Worm (Caenorhabditis elegans) whole organism, young adult: ENCODE data around the gene oig-8.
A peak's percentile ranks its signal among the peaks of the same experiment; 100 is the strongest.

ENCODE experiments used
- B0019.2 ChIP-seq: fragments of 200-800 bp; sonication (Bioruptor generic); conservative IDR thresholded peaks from 2 replicates; pipeline ENCODE4 v1.3.6; 2022; ENCODE audit warnings: missing genetic modification reagents, missing genetic modification characterization, missing compliant biosample characterization
- C17E4.6 ChIP-seq: fragments of 200-800 bp; sonication (Bioruptor generic); IDR thresholded peaks from 2 replicates; pipeline ENCODE4 v1.3.6; 2022; ENCODE audit warnings: missing genetic modification reagents, missing genetic modification characterization, missing compliant biosample characterization
- F10E7.11 ChIP-seq: sonication (generic microtip); optimal IDR thresholded peaks from 2 replicates; lab custom pipeline; 2017; ENCODE audit warnings: mild to moderate bottlenecking, missing genetic modification characterization, moderate library complexity, missing compliant biosample characterization
- F49E8.2 ChIP-seq: sonication (generic microtip); optimal IDR thresholded peaks from 3 replicates; lab custom pipeline; 2017; ENCODE audit warnings: missing genetic modification characterization, mild to moderate bottlenecking, missing compliant biosample characterization, antibody characterized with exemption, moderate library complexity; ENCODE audit not compliant: insufficient read depth
- F52B5.7 ChIP-seq: sonication (generic microtip); optimal IDR thresholded peaks from 2 replicates; lab custom pipeline; 2016; ENCODE audit warnings: mild to moderate bottlenecking, missing genetic modification characterization, missing compliant biosample characterization
- K12H6.12 ChIP-seq: fragments of 200-800 bp; sonication (Bioruptor generic); optimal IDR thresholded peaks from 2 replicates; lab custom pipeline; 2018; ENCODE audit warnings: mild to moderate bottlenecking, missing genetic modification characterization, missing compliant biosample characterization
- T26A5.8 ChIP-seq: sonication (generic microtip); optimal IDR thresholded peaks from 2 replicates; lab custom pipeline; 2016; ENCODE audit warnings: missing genetic modification characterization, missing compliant biosample characterization
- Y56A3A.18 ChIP-seq: fragments of 200-800 bp; sonication (Bioruptor generic); IDR thresholded peaks from 2 replicates; pipeline ENCODE4 v1.3.6; 2022; ENCODE audit warnings: missing genetic modification reagents, missing genetic modification characterization, missing compliant biosample characterization
- aptf-2 ChIP-seq: fragments of 200-800 bp; sonication (Bioruptor generic); conservative IDR thresholded peaks from 2 replicates; pipeline ENCODE4 v1.3.6; 2022; ENCODE audit warnings: missing genetic modification reagents, missing genetic modification characterization, missing compliant biosample characterization
- attf-3 ChIP-seq: fragments of 200-800 bp; sonication (Bioruptor generic); conservative IDR thresholded peaks from 2 replicates; pipeline ENCODE4 v1.3.6; 2022; ENCODE audit warnings: missing genetic modification reagents, missing genetic modification characterization, missing compliant biosample characterization
- attf-5 ChIP-seq: fragments of 200-800 bp; sonication (Bioruptor generic); optimal IDR thresholded peaks from 2 replicates; lab custom pipeline; 2018; ENCODE audit warnings: mild to moderate bottlenecking, missing genetic modification characterization, missing compliant biosample characterization
- cebp-1 ChIP-seq, 2 experiments: fragments of 200-800 bp in 1 of 2; sonication (Bioruptor generic) in 1 of 2; sonication (generic microtip) in 1 of 2; IDR thresholded peaks in 1 of 2; optimal IDR thresholded peaks in 1 of 2; 2 replicates each; pipeline versions ENCODE4 v1.3.6 to Lab custom; 2017 to 2022; ENCODE audit warnings: missing compliant biosample characterization in 2 of 2, missing genetic modification characterization in 2 of 2, mild to moderate bottlenecking in 1 of 2, missing genetic modification reagents in 1 of 2, moderate library complexity in 1 of 2
- ceh-100 ChIP-seq: fragments of 200-800 bp; sonication (Bioruptor generic); IDR thresholded peaks from 2 replicates; pipeline ENCODE4 v1.3.6; 2022; ENCODE audit warnings: missing genetic modification reagents, missing genetic modification characterization, missing compliant biosample characterization
- ceh-79 ChIP-seq: sonication (generic microtip); optimal IDR thresholded peaks from 2 replicates; lab custom pipeline; 2017; ENCODE audit warnings: mild to moderate bottlenecking, missing genetic modification characterization, missing compliant biosample characterization
- die-1 ChIP-seq: sonication (generic microtip); optimal IDR thresholded peaks from 2 replicates; lab custom pipeline; 2016; ENCODE audit warnings: missing genotype, mild to moderate bottlenecking, missing genetic modification characterization, missing compliant biosample characterization
- dox-1 ChIP-seq: fragments of 200-800 bp; sonication (Bioruptor generic); IDR thresholded peaks from 2 replicates; pipeline ENCODE4 v1.3.6; 2022; ENCODE audit warnings: missing genetic modification reagents, missing genetic modification characterization, missing compliant biosample characterization
- dpff-1 ChIP-seq: sonication (generic microtip); optimal IDR thresholded peaks from 2 replicates; lab custom pipeline; 2017; ENCODE audit warnings: mild to moderate bottlenecking, missing genetic modification characterization, missing compliant biosample characterization
- egrh-3 ChIP-seq: fragments of 200-800 bp; sonication (Bioruptor generic); IDR thresholded peaks from 2 replicates; pipeline ENCODE4 v1.3.6; 2022; ENCODE audit warnings: missing genetic modification reagents, missing genetic modification characterization, missing compliant biosample characterization
- fkh-3 ChIP-seq: sonication (generic microtip); optimal IDR thresholded peaks from 2 replicates; lab custom pipeline; 2016; ENCODE audit warnings: mild to moderate bottlenecking, missing genetic modification characterization, missing compliant biosample characterization
- him-1 ChIP-seq: sonication (generic microtip); optimal IDR thresholded peaks from 2 replicates; lab custom pipeline; 2016; ENCODE audit warnings: missing genotype, missing genetic modification reagents, missing genetic modification characterization, missing compliant biosample characterization
- hlh-12 ChIP-seq: sonication (generic microtip); optimal IDR thresholded peaks from 2 replicates; lab custom pipeline; 2016; ENCODE audit warnings: missing genetic modification characterization, missing compliant biosample characterization
- hmg-1.2 ChIP-seq: fragments of 200-800 bp; sonication (Bioruptor generic); IDR thresholded peaks from 2 replicates; pipeline ENCODE4 v1.3.6; 2022; ENCODE audit warnings: missing genetic modification reagents, missing genetic modification characterization, missing compliant biosample characterization
- lin-35 ChIP-seq, 3 experiments: fragments of 150-350 bp in 2 of 3; sonication (generic microtip) in 1 of 3; optimal IDR thresholded peaks; 2 replicates each; lab custom pipeline; 2014 to 2018; ENCODE audit warnings: missing biosample characterization in 3 of 3, missing genetic modification characterization in 3 of 3, missing genetic modification reagents in 3 of 3
- lin-40 ChIP-seq: sonication (generic microtip); optimal IDR thresholded peaks from 2 replicates; lab custom pipeline; 2016; ENCODE audit warnings: missing genetic modification characterization, mild to moderate bottlenecking, missing compliant biosample characterization, missing genotype, missing genetic modification reagents
- madf-3 ChIP-seq: fragments of 200-800 bp; sonication (Bioruptor generic); IDR thresholded peaks from 2 replicates; pipeline ENCODE4 v1.3.6; 2022; ENCODE audit warnings: missing genetic modification reagents, missing genetic modification characterization, missing compliant biosample characterization
- madf-6 ChIP-seq: fragments of 200-800 bp; sonication (Bioruptor generic); IDR thresholded peaks from 2 replicates; pipeline ENCODE4 v1.3.6; 2022; ENCODE audit warnings: missing genetic modification reagents, missing genetic modification characterization, missing compliant biosample characterization
- mel-28 ChIP-seq: sonication (generic microtip); optimal IDR thresholded peaks from 2 replicates; lab custom pipeline; 2016; ENCODE audit warnings: borderline replicate concordance, mild to moderate bottlenecking, missing genetic modification characterization, missing compliant biosample characterization
- nhr-80 ChIP-seq: sonication (generic microtip); optimal IDR thresholded peaks from 2 replicates; lab custom pipeline; 2016; ENCODE audit warnings: missing genetic modification characterization, missing compliant biosample characterization
- nhr-90 ChIP-seq: sonication (generic microtip); optimal IDR thresholded peaks from 2 replicates; lab custom pipeline; 2016; ENCODE audit warnings: missing genotype, mild to moderate bottlenecking, missing genetic modification characterization, missing compliant biosample characterization
- rpc-1 ChIP-seq, 2 experiments: fragments of 150-350 bp in 1 of 2; sonication (generic microtip) in 1 of 2; optimal IDR thresholded peaks; 2 replicates each; lab custom pipeline; 2014 to 2018; ENCODE audit warnings: missing biosample characterization in 1 of 2, missing genetic modification characterization in 1 of 2, missing genetic modification reagents in 1 of 2, missing genotype in 1 of 2
- sea-2 ChIP-seq: fragments of 200-800 bp; sonication (Bioruptor generic); IDR thresholded peaks from 2 replicates; pipeline ENCODE4 v1.3.6; 2022; ENCODE audit warnings: missing genetic modification characterization, missing compliant biosample characterization
- snpc-3.4 ChIP-seq: sonication (generic microtip); optimal IDR thresholded peaks from 2 replicates; lab custom pipeline; 2017; ENCODE audit warnings: missing genetic modification characterization, mild to moderate bottlenecking, missing compliant biosample characterization, antibody characterized with exemption, moderate library complexity, missing genotype, missing genetic modification reagents
- tbx-9 ChIP-seq: sonication (generic microtip); optimal IDR thresholded peaks from 2 replicates; lab custom pipeline; 2016; ENCODE audit warnings: borderline replicate concordance, missing genetic modification characterization, inconsistent platforms, missing compliant biosample characterization
- unc-130 ChIP-seq: sonication (generic microtip); optimal IDR thresholded peaks from 2 replicates; lab custom pipeline; 2016; ENCODE audit warnings: missing genetic modification reagents, missing genetic modification characterization, missing compliant biosample characterization
- unc-62 ChIP-seq: fragments of 150-350 bp; optimal IDR thresholded peaks from 2 replicates; lab custom pipeline; 2014; ENCODE audit warnings: missing biosample characterization, missing genetic modification reagents, missing genetic modification characterization
- zfh-2 ChIP-seq: fragments of 200-800 bp; sonication (Bioruptor generic); conservative IDR thresholded peaks from 2 replicates; pipeline ENCODE4 v1.3.6; 2022; ENCODE audit warnings: missing genetic modification reagents, missing genetic modification characterization, missing compliant biosample characterization
- ztf-18 ChIP-seq: sonication (generic microtip); optimal IDR thresholded peaks from 2 replicates; lab custom pipeline; 2016; ENCODE audit warnings: missing genotype, mild to moderate bottlenecking, missing genetic modification characterization, missing compliant biosample characterization
- ztf-26 ChIP-seq: sonication (generic microtip); optimal IDR thresholded peaks from 2 replicates; lab custom pipeline; 2017; ENCODE audit warnings: missing genetic modification characterization, missing compliant biosample characterization
- ztf-28 ChIP-seq: fragments of 200-800 bp; sonication (Bioruptor generic); IDR thresholded peaks from 2 replicates; pipeline ENCODE4 v1.3.6; 2022; ENCODE audit warnings: missing genetic modification reagents, missing genetic modification characterization, missing compliant biosample characterization
- ztf-3 ChIP-seq: fragments of 200-800 bp; sonication (Bioruptor generic); optimal IDR thresholded peaks from 2 replicates; lab custom pipeline; 2018; ENCODE audit warnings: mild to moderate bottlenecking, missing genetic modification characterization, missing compliant biosample characterization

oig-8 gene

DNA sequence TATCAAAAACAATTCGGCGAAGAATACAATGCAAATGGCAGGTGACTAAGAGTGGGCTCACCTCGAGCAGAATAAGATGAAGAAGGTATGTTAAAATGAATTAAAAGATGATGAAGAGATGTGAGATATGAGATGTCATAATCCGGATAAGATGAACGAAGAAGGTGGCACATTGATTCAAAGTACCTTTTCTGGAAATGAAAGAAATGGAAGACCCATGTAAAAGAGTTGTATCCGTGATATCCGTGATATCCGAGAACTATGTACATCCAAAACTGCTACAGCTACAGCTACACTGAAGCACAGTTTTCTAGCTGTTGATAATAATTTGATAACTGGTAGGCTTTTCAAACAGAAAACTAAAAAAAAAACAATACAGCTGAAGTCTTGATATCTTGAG lies at the start of gene oig-8:
TSS of gene oig-8 (minus strand) at position 101 of the 400 bp plus-strand sequence.
- TF ChIP-seq dpff-1 (tag; lab: Kevin White, UChicago) (no peak), ztf-3 (GFP tag; lab: Kevin White, UChicago) (no peak), snpc-3.4 (tag; lab: Kevin White, UChicago) (no peak), hlh-12 (tag; lab: Kevin White, UChicago) (no peak), F52B5.7 (no peak), him-1 (tag; lab: Kevin White, UChicago) (no peak), F49E8.2 (no peak), lin-35 (GFP tag; optimal IDR thresholded peaks at IDR 0.05; lab: Kevin White, UChicago) (no peak), die-1 (tag; lab: Kevin White, UChicago) (no peak), ceh-100 (GFP tag; lab: Robert Waterston, UW) (no peak), Y56A3A.18 (GFP tag; lab: Robert Waterston, UW) (no peak), T26A5.8 (tag; lab: Kevin White, UChicago) (no peak), tbx-9 (no peak), attf-5 (GFP tag; lab: Kevin White, UChicago) (no peak)

ce11 chrII:6695388-6695787 lies 46.5 kb upstream of the oig-8 start, which contains the start of gene C18H9.5:
Gene C18H9.5 (minus strand): TSS chrII:6695566.
- TF ChIP-seq hlh-12 (tag; lab: Kevin White, UChicago), result no peak
- TF ChIP-seq attf-5 (GFP tag; lab: Kevin White, UChicago), result no peak
- TF ChIP-seq unc-130 (GFP tag; lab: Kevin White, UChicago), result no peak
- TF ChIP-seq C17E4.6 (GFP tag; lab: Robert Waterston, UW), result no peak
- no peak for TF ChIP-seq ztf-28 (GFP tag; lab: Robert Waterston, UW)
- TF ChIP-seq mel-28, result no peak
- no peak for TF ChIP-seq ztf-26 (tag; lab: Kevin White, UChicago)

ce11 chrII:6689088-6689487 lies 40.2 kb upstream of the oig-8 start:
- TF ChIP-seq sea-2 (GFP tag; lab: Robert Waterston, UW) (no peak), ceh-100 (GFP tag; lab: Robert Waterston, UW) (no peak), F52B5.7 (no peak)

- peak; percentile 71 for TF ChIP-seq zfh-2 (GFP tag; lab: Robert Waterston, UW)
- TF ChIP-seq egrh-3, result peak; percentile 21; the same call in 1 of the 2 replicates
- no peak for TF ChIP-seq ztf-18 (tag; lab: Kevin White, UChicago)
These were observed 37.0 kb upstream of the oig-8 start for ce11 chrII:6685964-6686363.

- TF ChIP-seq unc-62 (GFP tag; lab: Kevin White, UChicago) (no peak), rpc-1 (optimal IDR thresholded peaks at IDR 0.05; lab: Kevin White, UChicago) (no peak), rpc-1 (tag; optimal IDR thresholded peaks at IDR 0.05; lab: Kevin White, UChicago) (no peak), lin-40 (tag; lab: Kevin White, UChicago) (no peak), ztf-28 (GFP tag; lab: Robert Waterston, UW) (no peak), cebp-1 (GFP tag; IDR thresholded peaks at IDR 0.05; lab: Robert Waterston, UW) (no peak), cebp-1 (tag; optimal IDR thresholded peaks at IDR 0.05; lab: Kevin White, UChicago) (no peak), nhr-80 (tag; lab: Kevin White, UChicago) (peak; percentile 74), K12H6.12 (tag; lab: Kevin White, UChicago) (peak; percentile 49), nhr-90 (tag; lab: Kevin White, UChicago) (no peak), aptf-2 (no peak), dpff-1 (tag; lab: Kevin White, UChicago) (no peak), B0019.2 (GFP tag; lab: Robert Waterston, UW) (no peak), F10E7.11 (tag; lab: Kevin White, UChicago) (no peak), dox-1 (GFP tag; lab: Robert Waterston, UW) (peak; percentile 57; the same call in 1 of the 2 replicates), ceh-79 (tag; lab: Kevin White, UChicago) (no peak), hlh-12 (tag; lab: Kevin White, UChicago) (no peak), attf-3 (GFP tag; lab: Robert Waterston, UW) (no peak), fkh-3 (no peak), zfh-2 (GFP tag; lab: Robert Waterston, UW) (peak; percentile 68; the same call in 1 of the 2 replicates), madf-3 (GFP tag; lab: Robert Waterston, UW) (peak; percentile 56; the same call in 1 of the 2 replicates), hmg-1.2 (GFP tag; lab: Robert Waterston, UW) (peak; percentile 81), madf-6 (GFP tag; lab: Robert Waterston, UW) (no peak)
These were observed 34.8 kb upstream of the oig-8 start, which contains the start of gene gyf-1 for ce11 chrII:6683663-6684285. Gene gyf-1 (plus strand): TSS chrII:6684235.
